Fruit fly (Drosophila melanogaster): ENCODE results near the gene GluRIIB.
A peak's percentile ranks its signal among the peaks of the same experiment; 100 is the strongest.

Gene GluRIIB

dm6 chr2L:5525723-5526122, 33.4 kb upstream of the GluRIIB start, which contains the start of gene Cap-D3 (continued):
- TF ChIP-seq phol (tag; optimal IDR thresholded peaks at IDR 0.05), result peak; percentile 72
- TF ChIP-seq ATbp (GFP tag; optimal IDR thresholded peaks at IDR 0.05), result no peak
- TF ChIP-seq row (GFP tag; IDR thresholded peaks at IDR 0.05), result no peak
- peak; percentile 45 for TF ChIP-seq CG2116 (GFP tag; optimal IDR thresholded peaks at IDR 0.05)
- TF ChIP-seq sna (GFP tag; IDR thresholded peaks at IDR 0.05; ENCODE audit: partially characterized antibody), result peak; percentile 55; the same call in 1 of the 2 replicates
- TF ChIP-seq Lpt (GFP tag; optimal IDR thresholded peaks at IDR 0.05), result no peak
- no peak for TF ChIP-seq klu (GFP tag; IDR thresholded peaks at IDR 0.05)
- TF ChIP-seq pnt (GFP tag; optimal IDR thresholded peaks at IDR 0.05), result no peak
- peak; percentile 69 for TF ChIP-seq CG13287 (GFP tag; IDR thresholded peaks at IDR 0.05; ENCODE audit: partially characterized antibody)
- TF ChIP-seq crol (GFP tag; IDR thresholded peaks at IDR 0.05), result no peak

dm6 chr2L:5526738-5527137, 32.4 kb upstream of the GluRIIB start, which contains the start of gene Cox11:
Gene Cox11 (plus strand): TSS chr2L:5526957.
- TF ChIP-seq maf-S (GFP tag; optimal IDR thresholded peaks at IDR 0.05) (no peak), slou (GFP tag; optimal IDR thresholded peaks at IDR 0.05) (no peak), sna (GFP tag; IDR thresholded peaks at IDR 0.05; ENCODE audit: partially characterized antibody) (peak; percentile 54; the same call in 1 of the 2 replicates), E2f2 (GFP tag; IDR thresholded peaks at IDR 0.05) (peak; percentile 87), Dll (GFP tag; IDR thresholded peaks at IDR 0.05; ENCODE audit: partially characterized antibody) (peak; percentile 44; the same call in 2 of the 4 replicates), ems (GFP tag; optimal IDR thresholded peaks at IDR 0.05) (no peak), CG43689 (GFP tag; IDR thresholded peaks at IDR 0.05) (no peak), CG15073 (GFP tag; optimal IDR thresholded peaks at IDR 0.05) (no peak), CG11560 (tag; IDR thresholded peaks at IDR 0.05) (no peak), tgo (GFP tag; IDR thresholded peaks at IDR 0.05) (no peak), grn (GFP tag; optimal IDR thresholded peaks at IDR 0.05) (no peak), CG10267 (tag; optimal IDR thresholded peaks at IDR 0.05) (no peak), bsh (GFP tag; optimal IDR thresholded peaks at IDR 0.05) (no peak), CG10431 (GFP tag; optimal IDR thresholded peaks at IDR 0.05) (no peak), crp (GFP tag; optimal IDR thresholded peaks at IDR 0.05) (peak in 1 of 2 experiments; percentile 88), ab (GFP tag; optimal IDR thresholded peaks at IDR 0.05) (no peak), CG9437 (GFP tag; optimal IDR thresholded peaks at IDR 0.05) (no peak), chinmo (GFP tag; IDR thresholded peaks at IDR 0.05; ENCODE audit: partially characterized antibody) (0 out of 4 replicates have a peak, but pooled peaks have one; percentile 43), Trl (optimal IDR thresholded peaks at IDR 0.05) (no peak), Trl (GFP tag; optimal IDR thresholded peaks at IDR 0.05) (no peak), HmgD (GFP tag; optimal IDR thresholded peaks at IDR 0.05) (no peak), Atf6 (GFP tag; IDR thresholded peaks at IDR 0.05) (no peak), CG10321 (GFP tag; IDR thresholded peaks at IDR 0.05) (no peak), chif (GFP tag; optimal IDR thresholded peaks at IDR 0.05) (no peak), bbx (GFP tag; IDR thresholded peaks at IDR 0.05; ENCODE audit: partially characterized antibody) (peak; percentile 73), CG11504 (tag; optimal IDR thresholded peaks at IDR 0.05) (no peak), CG4854 (GFP tag; optimal IDR thresholded peaks at IDR 0.05) (no peak), CG8359 (GFP tag; optimal IDR thresholded peaks at IDR 0.05; ENCODE audit: borderline replicate concordance) (no peak), CG33213 (GFP tag; optimal IDR thresholded peaks at IDR 0.05) (no peak), CHES-1-like (GFP tag; optimal IDR thresholded peaks at IDR 0.05) (no peak), ap (GFP tag; IDR thresholded peaks at IDR 0.05) (no peak), CrebB (tag; optimal IDR thresholded peaks at IDR 0.05) (no peak), CG5245 (GFP tag; optimal IDR thresholded peaks at IDR 0.05) (no peak), dati (GFP tag; IDR thresholded peaks at IDR 0.05) (no peak), lbe (GFP tag; optimal IDR thresholded peaks at IDR 0.05) (no peak), CG16779 (GFP tag; IDR thresholded peaks at IDR 0.05) (no peak), CG18599 (GFP tag; optimal IDR thresholded peaks at IDR 0.05) (no peak), odd (GFP tag; optimal IDR thresholded peaks at IDR 0.05) (no peak), CG12104 (GFP tag; optimal IDR thresholded peaks at IDR 0.05) (no peak), fd102C (GFP tag; optimal IDR thresholded peaks at IDR 0.05) (no peak), Hr3 (GFP tag; optimal IDR thresholded peaks at IDR 0.05) (no peak)

Data from whole organism, embryonic.